Fruit fly (Drosophila melanogaster): ENCODE results near the gene VhaSFD.

DNA sequence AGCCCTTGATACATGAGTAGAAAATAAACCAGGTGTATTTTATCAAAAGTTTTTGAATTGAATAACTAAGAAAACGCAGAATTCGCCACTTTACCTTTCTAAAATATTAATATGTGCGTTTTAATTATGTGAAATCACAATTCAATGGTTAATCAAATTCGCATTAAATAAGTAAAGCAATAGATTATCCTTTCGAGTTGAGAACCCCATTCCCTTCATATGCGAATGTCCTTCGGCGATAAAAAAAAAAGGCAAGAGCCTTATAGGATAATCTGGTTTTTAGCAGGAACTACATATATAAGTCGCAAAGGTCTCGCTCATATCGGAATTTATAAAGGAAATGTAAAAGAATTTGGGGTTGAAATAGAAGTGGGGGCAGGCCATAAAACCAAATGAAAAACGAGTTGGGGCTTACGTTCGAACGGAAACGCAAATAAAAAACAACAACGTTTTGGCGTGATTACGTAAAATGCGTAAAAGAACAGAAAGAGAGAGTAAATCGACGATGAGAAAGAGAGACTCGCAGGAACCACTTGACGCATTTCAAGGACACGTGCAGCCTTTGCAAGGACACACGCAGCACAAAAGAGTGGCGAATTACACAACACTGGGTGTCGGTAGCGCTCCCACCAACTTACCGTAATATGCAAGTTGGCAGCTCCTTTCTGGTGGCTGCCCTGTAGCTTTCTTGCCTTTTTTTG is 12.3 kb downstream of the VhaSFD start:
- no peak for TF ChIP-seq CG8478 (optimal IDR thresholded peaks at IDR 0.05)
- no peak for TF ChIP-seq CTCF (optimal IDR thresholded peaks at IDR 0.05)
